Worm (Caenorhabditis elegans) whole organism, L3 larva: ENCODE measurements around the gene Y105C5B.11.

ENCODE experiments used
- ZK546.5 ChIP-seq: sonication (generic microtip); optimal IDR thresholded peaks from 2 replicates; lab custom pipeline; 2017; ENCODE audit warnings: missing biosample characterization, missing genetic modification characterization
- aly-2 ChIP-seq: fragments of 150-350 bp; optimal IDR thresholded peaks from 2 replicates; lab custom pipeline; 2014; ENCODE audit warnings: missing biosample characterization, missing genetic modification characterization
- ceh-16 ChIP-seq: sonication (generic microtip); optimal IDR thresholded peaks from 2 replicates; lab custom pipeline; 2017; ENCODE audit warnings: missing biosample characterization, missing genetic modification characterization
- ceh-28 ChIP-seq: fragments of 150-350 bp; optimal IDR thresholded peaks from 2 replicates; lab custom pipeline; 2014; ENCODE audit warnings: missing biosample characterization, missing genetic modification reagents, missing genetic modification characterization
- ceh-82 ChIP-seq: fragments of 150-350 bp; optimal IDR thresholded peaks from 2 replicates; lab custom pipeline; 2014; ENCODE audit warnings: missing biosample characterization, missing genetic modification characterization
- egl-27 ChIP-seq: sonication (generic microtip); optimal IDR thresholded peaks from 4 replicates; lab custom pipeline; 2017; ENCODE audit warnings: missing biosample characterization, missing genetic modification reagents, missing genetic modification characterization
- elt-1 ChIP-seq: fragments of 150-350 bp; optimal IDR thresholded peaks from 2 replicates; lab custom pipeline; 2014; ENCODE audit warnings: missing biosample characterization, missing genetic modification characterization
- elt-2 ChIP-seq: sonication (generic microtip); optimal IDR thresholded peaks from 2 replicates; lab custom pipeline; 2016; ENCODE audit warnings: missing genetic modification reagents, mild to moderate bottlenecking, missing genetic modification characterization, missing compliant biosample characterization
- eor-1 ChIP-seq, 2 experiments: fragments of 150-350 bp; optimal IDR thresholded peaks; 2 replicates each; lab custom pipeline; 2014 to 2018; ENCODE audit warnings: missing biosample characterization in 2 of 2, missing genetic modification characterization in 2 of 2
- fkh-10 ChIP-seq: sonication (generic microtip); optimal IDR thresholded peaks from 2 replicates; lab custom pipeline; 2017; ENCODE audit warnings: missing biosample characterization, missing genetic modification reagents, missing genetic modification characterization
- fos-1 ChIP-seq: fragments of 150-350 bp; optimal IDR thresholded peaks from 2 replicates; lab custom pipeline; 2014; ENCODE audit warnings: missing biosample characterization, missing genetic modification characterization
- hmg-11 ChIP-seq: sonication (generic microtip); optimal IDR thresholded peaks from 2 replicates; lab custom pipeline; 2016; ENCODE audit warnings: missing genetic modification characterization, missing compliant biosample characterization
- lin-15B ChIP-seq: fragments of 150-350 bp; optimal IDR thresholded peaks from 2 replicates; lab custom pipeline; 2014; ENCODE audit warnings: missing biosample characterization, missing genetic modification characterization
- lin-39 ChIP-seq: fragments of 150-350 bp; optimal IDR thresholded peaks from 2 replicates; lab custom pipeline; 2018; ENCODE audit warnings: missing biosample characterization, missing genetic modification reagents, missing genetic modification characterization
- mdl-1 ChIP-seq: fragments of 150-350 bp; optimal IDR thresholded peaks from 2 replicates; lab custom pipeline; 2014; ENCODE audit warnings: missing biosample characterization, missing genetic modification characterization
- mml-1 ChIP-seq: fragments of 150-350 bp; sonication (generic microtip); optimal IDR thresholded peaks from 3 replicates; lab custom pipeline; 2014; ENCODE audit warnings: missing biosample characterization, missing genetic modification characterization
- nfya-1 ChIP-seq: sonication (generic microtip); optimal IDR thresholded peaks from 2 replicates; lab custom pipeline; 2017; ENCODE audit warnings: missing genetic modification characterization, mild to moderate bottlenecking, missing compliant biosample characterization, antibody characterized with exemption, moderate library complexity; ENCODE audit not compliant: insufficient read depth
- nhr-11 ChIP-seq: fragments of 150-350 bp; optimal IDR thresholded peaks from 2 replicates; lab custom pipeline; 2014; ENCODE audit warnings: missing biosample characterization, missing genetic modification characterization
- nhr-12 ChIP-seq: fragments of 150-350 bp; optimal IDR thresholded peaks from 2 replicates; lab custom pipeline; 2014; ENCODE audit warnings: missing biosample characterization, missing genetic modification characterization
- nhr-237 ChIP-seq: fragments of 150-350 bp; optimal IDR thresholded peaks from 2 replicates; lab custom pipeline; 2014; ENCODE audit warnings: missing biosample characterization, missing genetic modification characterization
- nhr-25 ChIP-seq: sonication (generic microtip); optimal IDR thresholded peaks from 2 replicates; lab custom pipeline; 2017; ENCODE audit warnings: missing biosample characterization, missing genetic modification characterization
- nhr-28 ChIP-seq: fragments of 150-350 bp; optimal IDR thresholded peaks from 2 replicates; lab custom pipeline; 2014; ENCODE audit warnings: missing biosample characterization, missing genetic modification characterization
- pha-4 ChIP-seq: fragments of 150-350 bp; optimal IDR thresholded peaks from 2 replicates; lab custom pipeline; 2014; ENCODE audit warnings: missing biosample characterization, missing genetic modification reagents, missing genetic modification characterization
- pqm-1 ChIP-seq: fragments of 150-350 bp; optimal IDR thresholded peaks from 2 replicates; lab custom pipeline; 2017; ENCODE audit warnings: missing biosample characterization, missing genetic modification characterization, inconsistent platforms
- sea-2 ChIP-seq: fragments of 150-350 bp; sonication (generic microtip); optimal IDR thresholded peaks from 4 replicates; lab custom pipeline; 2014; ENCODE audit warnings: missing biosample characterization, missing genetic modification reagents, missing genetic modification characterization
- skn-1 ChIP-seq: fragments of 150-350 bp; optimal IDR thresholded peaks from 2 replicates; lab custom pipeline; 2014; ENCODE audit warnings: missing biosample characterization, missing genetic modification characterization
- snpc-4 ChIP-seq: fragments of 150-350 bp; optimal IDR thresholded peaks from 2 replicates; lab custom pipeline; 2014; ENCODE audit warnings: missing biosample characterization, missing genetic modification characterization
- unc-39 ChIP-seq: sonication (generic microtip); optimal IDR thresholded peaks from 4 replicates; lab custom pipeline; 2017; ENCODE audit warnings: missing biosample characterization, missing genetic modification characterization
- unc-62 ChIP-seq: fragments of 150-350 bp; sonication (generic microtip); optimal IDR thresholded peaks from 4 replicates; lab custom pipeline; 2014; ENCODE audit warnings: missing biosample characterization, missing genetic modification reagents, missing genetic modification characterization
- zag-1 ChIP-seq: fragments of 150-350 bp; optimal IDR thresholded peaks from 2 replicates; lab custom pipeline; 2014; ENCODE audit warnings: missing biosample characterization, missing genetic modification characterization
- ztf-11 ChIP-seq: fragments of 150-350 bp; optimal IDR thresholded peaks from 2 replicates; lab custom pipeline; 2014; ENCODE audit warnings: missing biosample characterization, missing genetic modification characterization
- ztf-4 ChIP-seq: fragments of 150-350 bp; optimal IDR thresholded peaks from 2 replicates; lab custom pipeline; 2014; ENCODE audit warnings: missing biosample characterization, missing genetic modification characterization

Gene Y105C5B.11

ce11 chrIV:15962219-15962762 is 21.0 kb upstream of the Y105C5B.11 start, which contains the start of gene lgc-19:
Gene lgc-19, minus strand, starts transcription at chrIV:15962712.
- TF ChIP-seq lin-15B (no peak), ceh-16 (tag; lab: Kevin White, UChicago) (no peak), elt-2 (tag; lab: Kevin White, UChicago) (no peak), pha-4 (tag; lab: Kevin White, UChicago) (no peak), aly-2 (tag; lab: Kevin White, UChicago) (no peak)

ce11 chrIV:15961069-15961468 is 19.8 kb upstream of the Y105C5B.11 start:
- TF ChIP-seq nhr-11 (tag; lab: Kevin White, UChicago), result no peak
- TF ChIP-seq nhr-28 (tag; lab: Kevin White, UChicago), result no peak
- no peak for TF ChIP-seq nhr-25
- no peak for TF ChIP-seq nfya-1 (tag; lab: Kevin White, UChicago)
- TF ChIP-seq lin-39 (tag; lab: Kevin White, UChicago), result no peak
- TF ChIP-seq eor-1 (tag; optimal IDR thresholded peaks at IDR 0.05; lab: Kevin White, UChicago), result no peak
- no peak for TF ChIP-seq fkh-10
- TF ChIP-seq egl-27 (tag; lab: Kevin White, UChicago), result no peak
- TF ChIP-seq skn-1 (tag; lab: Kevin White, UChicago), result no peak
- TF ChIP-seq nhr-237, result no peak
- no peak for TF ChIP-seq ZK546.5 (tag; lab: Kevin White, UChicago)
- TF ChIP-seq elt-2 (tag; lab: Kevin White, UChicago), result no peak
- no peak for TF ChIP-seq nhr-12 (tag; lab: Kevin White, UChicago)
- TF ChIP-seq unc-62 (GFP tag; lab: Kevin White, UChicago), result no peak
- no peak for TF ChIP-seq unc-39 (tag; lab: Kevin White, UChicago)

DNA sequence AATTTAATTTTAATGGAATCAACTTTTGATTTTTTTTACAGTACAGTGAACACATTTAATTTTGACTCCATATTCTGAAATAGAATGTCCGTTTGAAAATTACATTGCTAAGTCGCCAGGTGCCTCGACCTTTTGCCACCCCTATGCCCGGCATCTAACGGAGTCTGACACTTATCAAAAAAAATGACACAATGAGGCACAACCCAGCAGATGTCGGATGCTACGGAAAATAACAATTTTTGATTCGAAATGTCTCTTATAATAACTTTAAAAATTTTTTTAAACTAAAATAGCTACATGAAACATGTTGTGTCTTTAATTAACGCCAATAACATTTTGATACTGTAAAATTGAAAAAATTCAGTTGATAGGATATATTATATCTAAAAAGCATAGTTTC is 14.0 kb upstream of the Y105C5B.11 start:
- no peak for TF ChIP-seq nhr-11 (tag; lab: Kevin White, UChicago)
- no peak for TF ChIP-seq lin-15B
- TF ChIP-seq ztf-4 (tag; lab: Kevin White, UChicago), result no peak
- no peak for TF ChIP-seq pha-4 (tag; lab: Kevin White, UChicago)
- TF ChIP-seq mml-1, result no peak
- no peak for TF ChIP-seq ceh-82 (tag; lab: Kevin White, UChicago)
- TF ChIP-seq sea-2 (GFP tag; lab: Kevin White, UChicago), result no peak
- no peak for TF ChIP-seq elt-1 (tag; lab: Kevin White, UChicago)
- no peak for TF ChIP-seq elt-2 (tag; lab: Kevin White, UChicago)
- TF ChIP-seq pqm-1 (tag; lab: Kevin White, UChicago), result no peak
- no peak for TF ChIP-seq mdl-1
- no peak for TF ChIP-seq ztf-11
- no peak for TF ChIP-seq zag-1 (tag; lab: Kevin White, UChicago)
- TF ChIP-seq fkh-10, result no peak
- no peak for TF ChIP-seq aly-2 (tag; lab: Kevin White, UChicago)
- no peak for TF ChIP-seq hmg-11 (tag; lab: Kevin White, UChicago)
- no peak for TF ChIP-seq snpc-4 (tag; lab: Kevin White, UChicago)
- no peak for TF ChIP-seq nhr-25
- no peak for TF ChIP-seq nfya-1 (tag; lab: Kevin White, UChicago)

- TF ChIP-seq nhr-237, result no peak
- TF ChIP-seq elt-2 (tag; lab: Kevin White, UChicago), result no peak
- no peak for TF ChIP-seq ceh-28 (tag; lab: Kevin White, UChicago)
- TF ChIP-seq fos-1 (tag; lab: Kevin White, UChicago), result no peak
- TF ChIP-seq hmg-11 (tag; lab: Kevin White, UChicago), result no peak
- no peak for TF ChIP-seq elt-1 (tag; lab: Kevin White, UChicago)
- no peak for TF ChIP-seq egl-27 (tag; lab: Kevin White, UChicago)
These were observed 12.4 kb upstream of the Y105C5B.11 start for ce11 chrIV:15953689-15954088.

DNA sequence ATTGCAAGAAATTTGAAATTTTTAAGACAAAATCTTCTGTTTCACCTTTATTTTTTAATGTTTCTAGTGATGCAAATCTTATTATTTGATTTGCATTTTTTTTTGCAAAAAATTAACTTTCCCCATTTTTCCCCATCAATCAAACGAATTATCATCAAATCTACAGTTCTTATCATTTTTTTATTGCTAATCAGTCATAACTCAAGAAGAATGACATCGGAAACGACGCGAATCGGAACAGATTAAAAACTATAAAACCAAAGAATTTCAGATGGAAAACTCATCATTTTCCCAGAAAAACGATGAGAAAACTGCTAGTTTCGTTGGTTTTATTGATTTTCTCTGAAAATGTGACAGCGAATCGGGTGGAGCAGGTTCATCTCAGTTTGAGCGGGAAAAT is 10.3 kb upstream of the Y105C5B.11 start, which contains the start of gene Y105C5B.15:
Y105C5B.15 (plus strand) TSS at position 297 of the 400 bp plus-strand sequence.
- peak; percentile 67 for TF ChIP-seq elt-2 (tag; lab: Kevin White, UChicago)
- no peak for TF ChIP-seq pha-4 (tag; lab: Kevin White, UChicago)
- no peak for TF ChIP-seq ztf-11
